Worm (Caenorhabditis elegans): ENCODE measurements around the gene pacs-1.

Gene pacs-1

DNA sequence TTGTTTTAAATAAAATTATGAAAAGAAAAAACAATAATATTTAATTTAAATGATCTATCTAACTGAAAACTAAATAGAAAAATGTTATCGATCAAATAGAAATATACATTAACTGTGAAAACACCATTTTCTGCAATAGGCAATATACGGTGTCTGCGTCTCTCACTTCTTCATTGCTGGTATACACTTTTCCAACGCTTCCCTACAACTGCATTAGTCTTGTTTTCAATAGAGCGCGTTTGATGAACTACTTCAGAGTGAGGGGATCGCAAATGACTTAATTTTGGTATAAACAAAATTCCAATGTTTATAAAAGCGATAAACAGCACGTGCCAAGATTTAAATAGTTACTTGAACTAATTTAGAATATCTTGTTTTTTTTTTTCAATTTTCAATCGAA, 4.6 kb downstream of the pacs-1 start (continued):
- TF ChIP-seq mdl-1 (tag; optimal IDR thresholded peaks at IDR 0.05) (peak in 1 of 2 experiments; percentile 60), nhr-19 (GFP tag; conservative IDR thresholded peaks at IDR 0.05) (no peak), alr-1 (tag; optimal IDR thresholded peaks at IDR 0.05; ENCODE audit: borderline replicate concordance) (no peak), swsn-7 (tag; optimal IDR thresholded peaks at IDR 0.05) (peak; percentile 41), lin-35 (GFP tag; optimal IDR thresholded peaks at IDR 0.05) (peak; percentile 66 to 84), unc-98 (GFP tag; IDR thresholded peaks at IDR 0.05) (no peak), dpl-1 (GFP tag; optimal IDR thresholded peaks at IDR 0.05) (peak; percentile 36 to 75 (median 41)), dsc-1 (tag; optimal IDR thresholded peaks at IDR 0.05) (no peak), mep-1 (tag; optimal IDR thresholded peaks at IDR 0.05) (peak; percentile 91), C34B4.2 (tag; optimal IDR thresholded peaks at IDR 0.05) (no peak), nhr-77 (tag; optimal IDR thresholded peaks at IDR 0.05) (no peak), nhr-28 (tag; optimal IDR thresholded peaks at IDR 0.05) (no peak), lin-14 (GFP tag; optimal IDR thresholded peaks at IDR 0.05) (peak; percentile 90), nhr-85 (tag) (peak; percentile 23), skn-1 (tag; optimal IDR thresholded peaks at IDR 0.05) (peak; percentile 47), aha-1 (tag; optimal IDR thresholded peaks at IDR 0.05) (no peak), grh-1 (GFP tag; IDR thresholded peaks at IDR 0.05) (no peak), unc-62 (GFP tag; optimal IDR thresholded peaks at IDR 0.05) (no peak), ztf-4 (tag; optimal IDR thresholded peaks at IDR 0.05) (no peak), F16B12.6 (tag; optimal IDR thresholded peaks at IDR 0.05) (no peak), ces-1 (GFP tag; optimal IDR thresholded peaks at IDR 0.05) (no peak), nhr-237 (tag; optimal IDR thresholded peaks at IDR 0.05) (no peak)

DNA sequence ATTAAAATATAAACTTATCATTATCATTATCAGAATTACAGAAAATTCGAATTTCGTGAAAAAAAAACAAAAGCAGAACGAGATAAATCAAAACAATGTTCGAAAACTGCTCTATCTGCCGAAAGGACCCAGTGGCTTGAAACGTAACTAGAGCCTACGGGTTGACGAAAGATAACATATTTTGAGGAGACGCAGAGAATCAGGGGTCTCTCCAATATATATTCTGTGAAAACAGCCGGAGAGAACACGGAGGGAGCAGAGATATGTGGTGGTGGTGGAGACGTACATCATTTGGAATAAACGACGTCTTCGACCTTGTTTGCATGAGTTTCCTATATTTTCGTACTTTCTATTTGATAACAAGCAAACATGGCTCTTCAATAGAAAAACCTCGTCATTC, 8.2 kb downstream of the pacs-1 start:
- TF ChIP-seq dpl-1 (GFP tag; optimal IDR thresholded peaks at IDR 0.05) (no peak), nhr-47 (tag; optimal IDR thresholded peaks at IDR 0.05) (peak; percentile 11), swsn-7 (tag; optimal IDR thresholded peaks at IDR 0.05) (no peak), lin-14 (GFP tag; optimal IDR thresholded peaks at IDR 0.05) (peak; percentile 55), snu-23 (GFP tag; optimal IDR thresholded peaks at IDR 0.05) (peak; percentile 1), mab-9 (GFP tag; IDR thresholded peaks at IDR 0.05) (no peak), nhr-84 (tag; optimal IDR thresholded peaks at IDR 0.05) (no peak), nhr-71 (tag; optimal IDR thresholded peaks at IDR 0.05) (peak; percentile 20), lin-39 (tag; optimal IDR thresholded peaks at IDR 0.05) (no peak), lsy-2 (tag; optimal IDR thresholded peaks at IDR 0.05) (peak in 1 of 2 experiments; percentile 19), blmp-1 (tag; optimal IDR thresholded peaks at IDR 0.05) (peak; percentile 2), nhr-19 (GFP tag; conservative IDR thresholded peaks at IDR 0.05) (no peak), dsc-1 (tag; optimal IDR thresholded peaks at IDR 0.05) (no peak)

DNA sequence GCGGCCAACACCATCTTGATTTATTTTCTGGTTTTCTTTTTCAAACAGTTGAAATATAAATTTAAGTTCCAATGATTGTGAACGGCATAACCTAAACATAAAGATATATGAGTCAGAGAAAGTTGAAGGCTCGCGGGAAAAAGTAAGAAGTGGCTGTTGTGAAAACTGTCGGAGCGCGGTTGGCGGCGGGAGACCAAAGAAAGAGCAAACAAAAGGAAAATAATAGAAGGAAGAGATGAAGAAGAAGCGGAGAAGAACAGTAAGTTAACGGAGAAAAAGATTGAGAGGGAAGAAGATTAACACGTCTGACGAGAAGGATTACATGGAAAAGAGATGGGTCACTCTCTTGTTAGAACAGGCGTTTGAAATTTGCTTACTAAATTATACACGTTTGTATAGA, 9.7 kb downstream of the pacs-1 start, which contains the start of gene inx-10:
Gene inx-10 (minus strand): TSS at position 101 of the 400 bp plus-strand sequence.
- TF ChIP-seq nhr-76 (tag; optimal IDR thresholded peaks at IDR 0.05) (no peak), tlp-1 (tag; optimal IDR thresholded peaks at IDR 0.05) (no peak), sox-4 (tag; optimal IDR thresholded peaks at IDR 0.05) (no peak), ama-1 (optimal IDR thresholded peaks at IDR 0.05) (no peak), ztf-4 (tag; optimal IDR thresholded peaks at IDR 0.05) (no peak), lin-39 (tag; optimal IDR thresholded peaks at IDR 0.05) (no peak)

DNA sequence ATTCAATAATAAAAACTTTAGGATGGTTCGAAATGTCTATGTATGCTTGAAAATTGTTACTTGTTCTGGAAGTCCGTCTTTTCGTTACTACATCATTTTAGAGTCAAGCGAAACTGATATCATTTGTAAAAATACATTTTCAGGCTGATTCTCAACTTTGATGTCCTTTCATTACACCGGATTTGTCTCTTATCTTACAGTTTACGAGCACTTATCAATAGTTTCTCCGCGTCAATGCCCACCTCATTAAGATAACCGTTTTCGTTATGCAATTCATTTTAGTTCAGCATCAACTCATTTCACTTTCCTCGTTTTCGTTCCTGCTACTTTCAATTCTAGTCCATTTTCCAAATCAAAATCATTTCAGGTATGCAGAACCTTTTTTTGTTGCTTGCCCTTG, 14.3 kb downstream of the pacs-1 start, which contains the start of gene asp-2:
Gene asp-2 (plus strand): TSS at position 368 of the 400 bp plus-strand sequence.
- TF ChIP-seq xbp-1 (tag; optimal IDR thresholded peaks at IDR 0.05) (no peak), lin-35 (GFP tag; optimal IDR thresholded peaks at IDR 0.05) (peak in 1 of 2 experiments; percentile 10), elt-2 (tag; optimal IDR thresholded peaks at IDR 0.05) (peak; percentile 83), efl-1 (optimal IDR thresholded peaks at IDR 0.05) (no peak), efl-1 (GFP tag; optimal IDR thresholded peaks at IDR 0.05 in 1 of 2) (peak in 1 of 2 experiments; percentile 49)

Measured in whole organism, L1 larva.